Worm (Caenorhabditis elegans) whole organism, young adult: Measurements from ENCODE around the gene aakg-5.

ENCODE experiments used
- B0019.2 ChIP-seq: fragments of 200-800 bp; sonication (Bioruptor generic); conservative IDR thresholded peaks from 2 replicates; pipeline ENCODE4 v1.3.6; 2022; ENCODE audit warnings: missing genetic modification reagents, missing genetic modification characterization, missing compliant biosample characterization
- B0035.1 ChIP-seq: sonication (generic microtip); optimal IDR thresholded peaks from 2 replicates; lab custom pipeline; 2016; ENCODE audit warnings: missing genetic modification characterization, mild to moderate bottlenecking, missing compliant biosample characterization, missing genotype, missing genetic modification reagents
- B0261.1 ChIP-seq: sonication (generic microtip); optimal IDR thresholded peaks from 2 replicates; lab custom pipeline; 2016; ENCODE audit warnings: mild to moderate bottlenecking, missing genetic modification characterization, moderate library complexity, missing compliant biosample characterization
- B0336.3 ChIP-seq: fragments of 200-800 bp; sonication (Bioruptor generic); IDR thresholded peaks from 2 replicates; pipeline ENCODE4 v1.3.6; 2022; ENCODE audit warnings: missing genetic modification characterization, missing compliant biosample characterization
- F39B2.1 ChIP-seq: fragments of 200-800 bp; sonication (Bioruptor generic); IDR thresholded peaks from 2 replicates; pipeline ENCODE4 v1.3.6; 2022; ENCODE audit warnings: missing genetic modification reagents, missing genetic modification characterization, missing compliant biosample characterization
- F52B5.7 ChIP-seq: sonication (generic microtip); optimal IDR thresholded peaks from 2 replicates; lab custom pipeline; 2016; ENCODE audit warnings: mild to moderate bottlenecking, missing genetic modification characterization, missing compliant biosample characterization
- K11D2.4 ChIP-seq: fragments of 200-800 bp; sonication (Bioruptor generic); IDR thresholded peaks from 2 replicates; pipeline ENCODE4 v1.3.6; 2022; ENCODE audit warnings: missing genetic modification reagents, missing genetic modification characterization, missing compliant biosample characterization
- K12H6.12 ChIP-seq: fragments of 200-800 bp; sonication (Bioruptor generic); optimal IDR thresholded peaks from 2 replicates; lab custom pipeline; 2018; ENCODE audit warnings: mild to moderate bottlenecking, missing genetic modification characterization, missing compliant biosample characterization
- T07F8.4 ChIP-seq: sonication (generic microtip); optimal IDR thresholded peaks from 2 replicates; lab custom pipeline; 2016; ENCODE audit warnings: mild to moderate bottlenecking, missing genetic modification characterization, moderate library complexity, missing compliant biosample characterization
- T26A5.8 ChIP-seq: sonication (generic microtip); optimal IDR thresholded peaks from 2 replicates; lab custom pipeline; 2016; ENCODE audit warnings: missing genetic modification characterization, missing compliant biosample characterization
- Y53F4B.3 ChIP-seq: fragments of 200-800 bp; sonication (Bioruptor generic); IDR thresholded peaks from 2 replicates; pipeline ENCODE4 v1.3.6; 2022; ENCODE audit warnings: missing genetic modification reagents, missing genetic modification characterization, missing compliant biosample characterization
- Y56A3A.18 ChIP-seq: fragments of 200-800 bp; sonication (Bioruptor generic); IDR thresholded peaks from 2 replicates; pipeline ENCODE4 v1.3.6; 2022; ENCODE audit warnings: missing genetic modification reagents, missing genetic modification characterization, missing compliant biosample characterization
- ama-1 ChIP-seq, 3 experiments: fragments of 150-350 bp in 1 of 3; sonication (generic microtip) in 2 of 3; optimal IDR thresholded peaks; 2 replicates each; lab custom pipeline; 2014 to 2018; ENCODE audit warnings: missing biosample characterization in 2 of 3, missing genetic modification characterization in 2 of 3, missing genetic modification reagents in 2 of 3
- aptf-3 ChIP-seq: fragments of 200-800 bp; sonication (Bioruptor generic); IDR thresholded peaks from 2 replicates; pipeline ENCODE4 v1.3.6; 2022; ENCODE audit warnings: missing genetic modification characterization, missing compliant biosample characterization
- atf-7 ChIP-seq: sonication (generic microtip); optimal IDR thresholded peaks from 2 replicates; lab custom pipeline; 2017; ENCODE audit warnings: mild to moderate bottlenecking, missing genetic modification characterization, missing compliant biosample characterization
- attf-5 ChIP-seq: fragments of 200-800 bp; sonication (Bioruptor generic); optimal IDR thresholded peaks from 2 replicates; lab custom pipeline; 2018; ENCODE audit warnings: mild to moderate bottlenecking, missing genetic modification characterization, missing compliant biosample characterization
- cebp-1 ChIP-seq, 2 experiments: fragments of 200-800 bp in 1 of 2; sonication (Bioruptor generic) in 1 of 2; sonication (generic microtip) in 1 of 2; IDR thresholded peaks in 1 of 2; optimal IDR thresholded peaks in 1 of 2; 2 replicates each; pipeline versions ENCODE4 v1.3.6 to Lab custom; 2017 to 2022; ENCODE audit warnings: missing compliant biosample characterization in 2 of 2, missing genetic modification characterization in 2 of 2, mild to moderate bottlenecking in 1 of 2, missing genetic modification reagents in 1 of 2, moderate library complexity in 1 of 2
- ceh-79 ChIP-seq: sonication (generic microtip); optimal IDR thresholded peaks from 2 replicates; lab custom pipeline; 2017; ENCODE audit warnings: mild to moderate bottlenecking, missing genetic modification characterization, missing compliant biosample characterization
- chd-7 ChIP-seq: sonication (generic microtip); optimal IDR thresholded peaks from 2 replicates; lab custom pipeline; 2016; ENCODE audit warnings: mild to moderate bottlenecking, missing genetic modification characterization, moderate library complexity, missing compliant biosample characterization
- dox-1 ChIP-seq: fragments of 200-800 bp; sonication (Bioruptor generic); IDR thresholded peaks from 2 replicates; pipeline ENCODE4 v1.3.6; 2022; ENCODE audit warnings: missing genetic modification reagents, missing genetic modification characterization, missing compliant biosample characterization
- efl-1 ChIP-seq: fragments of 150-350 bp; optimal IDR thresholded peaks from 2 replicates; lab custom pipeline; 2014; ENCODE audit warnings: missing biosample characterization, missing genetic modification reagents, missing genetic modification characterization
- egrh-3 ChIP-seq: fragments of 200-800 bp; sonication (Bioruptor generic); IDR thresholded peaks from 2 replicates; pipeline ENCODE4 v1.3.6; 2022; ENCODE audit warnings: missing genetic modification reagents, missing genetic modification characterization, missing compliant biosample characterization
- ekl-4 ChIP-seq: fragments of 200-800 bp; sonication (Bioruptor generic); IDR thresholded peaks from 2 replicates; pipeline ENCODE4 v1.3.6; 2022; ENCODE audit warnings: missing genetic modification reagents, missing genetic modification characterization, missing compliant biosample characterization
- ets-4 ChIP-seq: fragments of 200-800 bp; sonication (Bioruptor generic); optimal IDR thresholded peaks from 2 replicates; lab custom pipeline; 2018; ENCODE audit warnings: mild to moderate bottlenecking, missing genetic modification characterization, missing compliant biosample characterization
- hlh-12 ChIP-seq: sonication (generic microtip); optimal IDR thresholded peaks from 2 replicates; lab custom pipeline; 2016; ENCODE audit warnings: missing genetic modification characterization, missing compliant biosample characterization
- hmg-1.2 ChIP-seq: fragments of 200-800 bp; sonication (Bioruptor generic); IDR thresholded peaks from 2 replicates; pipeline ENCODE4 v1.3.6; 2022; ENCODE audit warnings: missing genetic modification reagents, missing genetic modification characterization, missing compliant biosample characterization
- hmg-20 ChIP-seq: fragments of 200-800 bp; sonication (Bioruptor generic); IDR thresholded peaks from 2 replicates; pipeline ENCODE4 v1.3.6; 2022; ENCODE audit warnings: missing genetic modification reagents, missing genetic modification characterization, missing compliant biosample characterization
- lin-26 ChIP-seq: fragments of 200-800 bp; sonication (Bioruptor generic); IDR thresholded peaks from 2 replicates; pipeline ENCODE4 v1.3.6; 2022; ENCODE audit warnings: missing genetic modification reagents, missing genetic modification characterization, missing compliant biosample characterization
- lin-40 ChIP-seq: sonication (generic microtip); optimal IDR thresholded peaks from 2 replicates; lab custom pipeline; 2016; ENCODE audit warnings: missing genetic modification characterization, mild to moderate bottlenecking, missing compliant biosample characterization, missing genotype, missing genetic modification reagents
- madf-8 ChIP-seq: fragments of 200-800 bp; sonication (Bioruptor generic); conservative IDR thresholded peaks from 2 replicates; pipeline ENCODE4 v1.3.6; 2022; ENCODE audit warnings: missing genetic modification reagents, missing genetic modification characterization, missing compliant biosample characterization
- mcd-1 ChIP-seq: fragments of 200-800 bp; sonication (Bioruptor generic); IDR thresholded peaks from 2 replicates; pipeline ENCODE4 v1.3.6; 2022; ENCODE audit warnings: missing genetic modification reagents, missing genetic modification characterization, missing compliant biosample characterization
- mes-4 ChIP-seq: sonication (generic microtip); optimal IDR thresholded peaks from 2 replicates; lab custom pipeline; 2016; ENCODE audit warnings: missing genotype, missing genetic modification characterization, missing compliant biosample characterization
- nfya-1 ChIP-seq: sonication (generic microtip); optimal IDR thresholded peaks from 2 replicates; lab custom pipeline; 2017; ENCODE audit warnings: antibody characterized with exemption, missing compliant biosample characterization, missing genetic modification characterization, borderline replicate concordance; ENCODE audit not compliant: insufficient read depth
- nfyb-1 ChIP-seq: fragments of 200-800 bp; sonication (Bioruptor generic); IDR thresholded peaks from 2 replicates; pipeline ENCODE4 v1.3.6; 2022; ENCODE audit warnings: missing genetic modification reagents, missing genetic modification characterization, missing compliant biosample characterization
- nhr-179 ChIP-seq: sonication (generic microtip); optimal IDR thresholded peaks from 2 replicates; lab custom pipeline; 2016; ENCODE audit warnings: mild to moderate bottlenecking, missing genetic modification characterization, missing compliant biosample characterization
- nhr-80 ChIP-seq: sonication (generic microtip); optimal IDR thresholded peaks from 2 replicates; lab custom pipeline; 2016; ENCODE audit warnings: missing genetic modification characterization, missing compliant biosample characterization
- rpc-1 ChIP-seq, 2 experiments: fragments of 150-350 bp in 1 of 2; sonication (generic microtip) in 1 of 2; optimal IDR thresholded peaks; 2 replicates each; lab custom pipeline; 2014 to 2018; ENCODE audit warnings: missing biosample characterization in 1 of 2, missing genetic modification characterization in 1 of 2, missing genetic modification reagents in 1 of 2, missing genotype in 1 of 2
- somi-1 ChIP-seq: fragments of 200-800 bp; sonication (Bioruptor generic); optimal IDR thresholded peaks from 2 replicates; lab custom pipeline; 2018; ENCODE audit warnings: mild to moderate bottlenecking, missing genetic modification characterization, missing compliant biosample characterization
- tbp1 ChIP-seq: fragments of 200-800 bp; sonication (Bioruptor generic); optimal IDR thresholded peaks from 2 replicates; lab custom pipeline; 2018; ENCODE audit warnings: mild to moderate bottlenecking, missing genetic modification characterization, missing compliant biosample characterization
- zfh-2 ChIP-seq: fragments of 200-800 bp; sonication (Bioruptor generic); conservative IDR thresholded peaks from 2 replicates; pipeline ENCODE4 v1.3.6; 2022; ENCODE audit warnings: missing genetic modification reagents, missing genetic modification characterization, missing compliant biosample characterization
- zim-3 ChIP-seq: sonication (generic microtip); optimal IDR thresholded peaks from 2 replicates; lab custom pipeline; 2017; ENCODE audit warnings: mild to moderate bottlenecking, missing genetic modification characterization, moderate library complexity, missing compliant biosample characterization
- ztf-26 ChIP-seq: sonication (generic microtip); optimal IDR thresholded peaks from 2 replicates; lab custom pipeline; 2017; ENCODE audit warnings: missing genetic modification characterization, missing compliant biosample characterization
- ztf-28 ChIP-seq: fragments of 200-800 bp; sonication (Bioruptor generic); IDR thresholded peaks from 2 replicates; pipeline ENCODE4 v1.3.6; 2022; ENCODE audit warnings: missing genetic modification reagents, missing genetic modification characterization, missing compliant biosample characterization

The aakg-5 gene

ce11 chrII:10019669-10020068 is 44.7 kb upstream of the aakg-5 start:
- TF ChIP-seq F39B2.1 (no peak), lin-40 (tag; lab: Kevin White, UChicago) (peak; percentile 25), cebp-1 (GFP tag; IDR thresholded peaks at IDR 0.05; lab: Robert Waterston, UW) (no peak), cebp-1 (tag; optimal IDR thresholded peaks at IDR 0.05; lab: Kevin White, UChicago) (peak; percentile 49), somi-1 (GFP tag; lab: Kevin White, UChicago) (peak; percentile 15), ztf-26 (peak; percentile 52), K11D2.4 (GFP tag; lab: Robert Waterston, UW) (peak; percentile 78), nfya-1 (tag; lab: Kevin White, UChicago) (no peak), hlh-12 (no peak), nhr-80 (tag; lab: Kevin White, UChicago) (peak; percentile 23)

ce11 chrII:10017528-10017927 is 42.6 kb upstream of the aakg-5 start:
- TF ChIP-seq ets-4, result no peak
- TF ChIP-seq madf-8 (GFP tag; lab: Robert Waterston, UW), result no peak
- no peak for TF ChIP-seq egrh-3 (GFP tag; lab: Robert Waterston, UW)
- TF ChIP-seq T07F8.4 (tag; lab: Kevin White, UChicago), result no peak
- no peak for TF ChIP-seq ztf-28 (GFP tag; lab: Robert Waterston, UW)
- no peak for TF ChIP-seq hmg-20 (GFP tag; lab: Robert Waterston, UW)
- TF ChIP-seq zim-3 (tag; lab: Kevin White, UChicago), result no peak
- TF ChIP-seq mes-4 (tag; lab: Kevin White, UChicago), result no peak
- no peak for TF ChIP-seq ztf-26
- no peak for TF ChIP-seq ekl-4 (GFP tag; lab: Robert Waterston, UW)
- no peak for TF ChIP-seq ama-1 (optimal IDR thresholded peaks at IDR 0.05; lab: Kevin White, UChicago)
- no peak for TF ChIP-seq ama-1 (GFP tag; optimal IDR thresholded peaks at IDR 0.05; lab: Kevin White, UChicago)
- no peak for TF ChIP-seq rpc-1 (optimal IDR thresholded peaks at IDR 0.05; lab: Kevin White, UChicago)
- TF ChIP-seq rpc-1 (tag; optimal IDR thresholded peaks at IDR 0.05; lab: Kevin White, UChicago), result no peak
- TF ChIP-seq nhr-179 (tag; lab: Kevin White, UChicago), result no peak
- TF ChIP-seq, all 124 proteins: peak for 0

DNA sequence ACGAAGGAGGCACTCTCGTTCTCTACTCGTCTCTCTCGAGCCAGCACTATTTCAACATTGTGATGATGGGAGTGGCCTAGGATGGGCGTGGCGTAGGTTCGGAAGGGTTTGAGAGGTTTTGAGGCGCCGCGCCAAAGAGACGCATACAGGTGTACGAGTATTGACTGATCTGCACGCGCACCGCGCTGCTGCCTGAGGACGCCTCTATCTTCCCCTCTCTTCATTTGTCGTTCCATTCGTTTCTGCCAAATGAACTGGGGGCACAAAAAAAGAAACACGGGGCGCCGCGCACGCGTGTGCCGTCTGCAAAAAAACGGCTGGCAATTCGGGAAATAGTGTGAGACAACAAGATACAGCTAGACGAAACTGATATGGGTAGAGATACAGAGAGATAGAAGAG is 41.1 kb upstream of the aakg-5 start, which contains the start of gene lec-2:
TSS of gene lec-2 (minus strand) at position 171 of the 400 bp plus-strand sequence.
- TF ChIP-seq K12H6.12 (peak; percentile 20), chd-7 (tag; lab: Kevin White, UChicago) (peak; percentile 58), attf-5 (peak; percentile 33), dox-1 (GFP tag; lab: Robert Waterston, UW) (peak; percentile 25; the same call in 1 of the 2 replicates), ceh-79 (tag; lab: Kevin White, UChicago) (no peak), somi-1 (GFP tag; lab: Kevin White, UChicago) (peak; percentile 68), B0261.1 (tag; lab: Kevin White, UChicago) (no peak), lin-40 (tag; lab: Kevin White, UChicago) (peak; percentile 63), cebp-1 (GFP tag; IDR thresholded peaks at IDR 0.05; lab: Robert Waterston, UW) (no peak), cebp-1 (tag; optimal IDR thresholded peaks at IDR 0.05; lab: Kevin White, UChicago) (peak; percentile 33), B0035.1 (tag; lab: Kevin White, UChicago) (no peak), ztf-26 (peak; percentile 43), efl-1 (GFP tag; lab: Kevin White, UChicago) (no peak), zfh-2 (peak; percentile 88), lin-26 (peak; percentile 63), tbp1 (GFP tag; lab: Kevin White, UChicago) (no peak), B0019.2 (GFP tag; lab: Robert Waterston, UW) (no peak), ekl-4 (GFP tag; lab: Robert Waterston, UW) (no peak), B0336.3 (GFP tag; lab: Robert Waterston, UW) (peak; percentile 46; the same call in 1 of the 2 replicates), hmg-1.2 (peak; percentile 42; the same call in 1 of the 2 replicates), egrh-3 (GFP tag; lab: Robert Waterston, UW) (peak; percentile 13; the same call in 1 of the 2 replicates), ama-1 (optimal IDR thresholded peaks at IDR 0.05; lab: Kevin White, UChicago) (peak; percentile 26), ama-1 (GFP tag; optimal IDR thresholded peaks at IDR 0.05; lab: Kevin White, UChicago) (no peak), mcd-1 (GFP tag; lab: Robert Waterston, UW) (peak; percentile 36; the same call in 1 of the 2 replicates), Y53F4B.3 (GFP tag; lab: Robert Waterston, UW) (no peak), K11D2.4 (GFP tag; lab: Robert Waterston, UW) (peak; percentile 69; the same call in 1 of the 2 replicates), aptf-3 (GFP tag; lab: Robert Waterston, UW) (no peak), nfyb-1 (GFP tag; lab: Robert Waterston, UW) (0 out of 2 replicates have a peak, but pooled peaks have one; percentile 65), F52B5.7 (tag; lab: Kevin White, UChicago) (no peak), atf-7 (peak; percentile 25), T26A5.8 (no peak), Y56A3A.18 (GFP tag; lab: Robert Waterston, UW) (no peak)
